Fruit fly (Drosophila melanogaster): Measurements from ENCODE around the gene Ptp61F.
A peak's percentile ranks its signal among the peaks of the same experiment; 100 is the strongest.

The Ptp61F gene

DNA sequence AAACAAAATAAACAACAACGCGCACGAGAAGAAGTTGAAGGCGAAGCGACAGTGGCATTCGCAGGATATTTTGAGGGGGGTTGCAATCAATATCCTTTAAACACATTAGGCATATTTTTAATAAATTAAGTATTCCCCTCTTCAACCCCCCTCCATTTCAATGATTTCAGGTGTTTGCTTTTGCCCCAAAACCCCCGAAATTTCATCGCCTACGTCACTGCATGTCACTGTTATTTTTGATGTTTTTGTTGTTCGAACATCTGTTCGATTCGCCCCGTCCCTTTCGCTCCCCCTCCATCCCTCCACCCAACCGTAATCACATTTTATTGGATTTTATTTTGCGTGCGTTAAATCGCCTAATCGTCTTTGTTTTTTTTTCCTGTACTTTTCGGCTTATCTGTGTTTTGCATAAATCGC is 106.8 kb downstream of the Ptp61F start (continued):
- TF ChIP-seq CG7839 (tag; optimal IDR thresholded peaks at IDR 0.05) (peak; percentile 79), dati (GFP tag; IDR thresholded peaks at IDR 0.05) (peak; percentile 59; the same call in 1 of the 2 replicates), hth (optimal IDR thresholded peaks at IDR 0.05) (no peak), CG10565 (GFP tag; optimal IDR thresholded peaks at IDR 0.05) (peak; percentile 27), ind (GFP tag; optimal IDR thresholded peaks at IDR 0.05) (peak; percentile 76), zfh1 (GFP tag; IDR thresholded peaks at IDR 0.05) (peak; percentile 97), tap (tag; optimal IDR thresholded peaks at IDR 0.05) (peak; percentile 68), CTCF (GFP tag; optimal IDR thresholded peaks at IDR 0.05) (no peak), CG10366 (GFP tag; IDR thresholded peaks at IDR 0.05) (peak; percentile 87), Camta (GFP tag; optimal IDR thresholded peaks at IDR 0.05) (peak; percentile 75), CG8478 (optimal IDR thresholded peaks at IDR 0.05) (no peak), CG10462 (GFP tag; optimal IDR thresholded peaks at IDR 0.05) (peak; percentile 68), CG2202 (tag; optimal IDR thresholded peaks at IDR 0.05) (peak; percentile 60), dan (GFP tag; IDR thresholded peaks at IDR 0.05) (peak; percentile 79; the same call in 1 of the 2 replicates), Awh (GFP tag; IDR thresholded peaks at IDR 0.05) (peak; percentile 87), gfzf (GFP tag; optimal IDR thresholded peaks at IDR 0.05) (no peak), D (optimal IDR thresholded peaks at IDR 0.05) (no peak), D (GFP tag; optimal IDR thresholded peaks at IDR 0.05) (peak; percentile 68), Fer2 (tag; optimal IDR thresholded peaks at IDR 0.05) (peak; percentile 57), CG12769 (tag; optimal IDR thresholded peaks at IDR 0.05) (peak; percentile 87), CG6272 (GFP tag; IDR thresholded peaks at IDR 0.05) (peak; percentile 77), pnt (GFP tag; optimal IDR thresholded peaks at IDR 0.05) (peak; percentile 77), Hand (GFP tag; optimal IDR thresholded peaks at IDR 0.05) (peak; percentile 48), sd (tag; optimal IDR thresholded peaks at IDR 0.05) (peak; percentile 49), CG18764 (GFP tag; optimal IDR thresholded peaks at IDR 0.05) (peak; percentile 33), gt (GFP tag; IDR thresholded peaks at IDR 0.05) (peak; percentile 70), emc (GFP tag; optimal IDR thresholded peaks at IDR 0.05) (peak; percentile 47), CG34376 (GFP tag; optimal IDR thresholded peaks at IDR 0.05) (peak; percentile 4), sqz (GFP tag; optimal IDR thresholded peaks at IDR 0.05) (peak; percentile 24), tio (GFP tag; optimal IDR thresholded peaks at IDR 0.05) (peak; percentile 54), lbe (GFP tag; optimal IDR thresholded peaks at IDR 0.05) (peak; percentile 74), GATAe (GFP tag; conservative IDR thresholded peaks at IDR 0.05) (peak; percentile 55), ranshi (GFP tag; IDR thresholded peaks at IDR 0.05) (peak; percentile 90), CG12744 (GFP tag; optimal IDR thresholded peaks at IDR 0.05) (peak; percentile 46), CG15479 (GFP tag; optimal IDR thresholded peaks at IDR 0.05) (peak; percentile 46), NfI (GFP tag; optimal IDR thresholded peaks at IDR 0.05) (peak; percentile 56), Hr78 (GFP tag; optimal IDR thresholded peaks at IDR 0.05) (peak in 1 of 2 experiments; percentile 6), CG9727 (GFP tag; optimal IDR thresholded peaks at IDR 0.05) (peak; percentile 92), btn (GFP tag; optimal IDR thresholded peaks at IDR 0.05) (peak; percentile 68), Dp (GFP tag; optimal IDR thresholded peaks at IDR 0.05) (no peak), Hr51 (GFP tag; optimal IDR thresholded peaks at IDR 0.05) (peak; percentile 73 to 75), CG8924 (tag; optimal IDR thresholded peaks at IDR 0.05) (peak; percentile 79), psq (GFP tag; optimal IDR thresholded peaks at IDR 0.05) (peak; percentile 36), Med (GFP tag) (peak; percentile 98), nau (GFP tag; optimal IDR thresholded peaks at IDR 0.05) (peak; percentile 22), CG9876 (GFP tag; optimal IDR thresholded peaks at IDR 0.05) (peak; percentile 63), dm (GFP tag; optimal IDR thresholded peaks at IDR 0.05) (peak; percentile 49), HHEX (GFP tag; optimal IDR thresholded peaks at IDR 0.05) (peak; percentile 82), odd (GFP tag; optimal IDR thresholded peaks at IDR 0.05) (peak; percentile 24), CG17912 (GFP tag; optimal IDR thresholded peaks at IDR 0.05) (no peak), CG17802 (tag; optimal IDR thresholded peaks at IDR 0.05) (peak; percentile 46), CG2889 (GFP tag; IDR thresholded peaks at IDR 0.05) (peak; percentile 84)

Data from whole organism, embryonic.